Fruit fly (Drosophila melanogaster): Measurements from ENCODE around the gene PVRAP.

PVRAP gene

DNA sequence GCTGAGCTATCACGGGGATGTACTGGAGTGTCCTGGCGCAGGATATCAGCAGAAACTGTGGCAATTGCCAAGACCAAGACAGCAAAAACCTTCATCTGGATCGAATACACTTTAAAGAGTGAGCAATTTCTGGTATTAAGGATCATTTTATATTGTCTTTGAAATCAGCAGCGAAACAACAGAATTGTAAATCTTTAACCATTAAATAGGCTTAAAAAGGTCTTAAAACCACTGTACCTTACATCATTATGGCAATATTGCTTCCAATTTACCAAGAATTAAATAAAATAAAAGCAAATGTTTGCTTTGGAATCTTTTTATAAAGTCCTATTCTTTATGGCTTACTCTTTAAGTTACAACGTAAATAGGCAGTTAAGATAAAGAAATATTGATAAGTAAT is 37.5 kb downstream of the PVRAP start, which contains the start of gene CG10477:
TSS of gene CG10477 (minus strand) at position 101 of the 400 bp plus-strand sequence.
- no peak for TF ChIP-seq CG9609 (GFP tag; optimal IDR thresholded peaks at IDR 0.05)

DNA sequence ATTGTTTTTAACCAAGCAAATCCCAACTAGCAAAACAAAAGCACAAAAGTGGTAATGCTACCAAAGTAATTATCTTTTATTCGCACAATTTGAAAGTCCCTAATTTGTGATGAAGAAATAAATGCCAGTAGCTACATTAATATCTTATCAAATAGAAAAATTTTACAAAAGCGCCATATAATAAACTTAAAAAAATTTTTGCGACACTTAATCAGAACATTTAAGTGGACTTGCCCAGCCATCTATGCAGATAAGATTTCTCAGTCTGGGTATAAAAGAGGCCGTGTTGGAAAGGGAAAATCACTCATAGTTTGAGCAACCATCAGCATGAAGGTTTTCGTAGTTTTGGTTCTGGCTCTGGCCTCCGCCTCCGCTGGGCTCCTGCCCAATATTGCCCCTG is 37.9 kb downstream of the PVRAP start, which contains the start of gene yip7:
TSS of gene yip7 (plus strand) at position 301 of the 400 bp plus-strand sequence.
- TF ChIP-seq CG4328 (GFP tag; optimal IDR thresholded peaks at IDR 0.05) (no peak), exex (tag; optimal IDR thresholded peaks at IDR 0.05) (peak; percentile 41)

DNA sequence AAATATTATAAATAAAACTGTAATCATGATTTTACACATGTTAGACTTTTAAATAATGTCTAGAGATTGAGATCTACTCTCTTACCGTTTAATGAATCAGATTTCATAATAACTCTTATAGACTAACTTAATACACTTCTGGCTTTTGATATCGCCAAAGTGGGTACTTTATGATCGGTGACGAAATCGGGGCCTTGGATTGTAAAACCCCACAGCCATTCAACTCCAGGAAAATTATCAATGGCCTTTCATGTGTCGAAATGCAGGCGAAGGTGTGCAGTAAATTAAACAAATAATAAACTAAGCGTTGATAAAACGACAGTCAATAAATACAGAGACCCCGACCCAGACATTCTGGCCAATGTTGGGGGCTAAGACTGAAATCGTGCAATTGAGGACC is 39.1 kb downstream of the PVRAP start:
- TF ChIP-seq sug (tag; optimal IDR thresholded peaks at IDR 0.05) (peak; percentile 26), D19A (tag; optimal IDR thresholded peaks at IDR 0.05) (peak; percentile 30), CG17359 (tag; optimal IDR thresholded peaks at IDR 0.05) (no peak)

DNA sequence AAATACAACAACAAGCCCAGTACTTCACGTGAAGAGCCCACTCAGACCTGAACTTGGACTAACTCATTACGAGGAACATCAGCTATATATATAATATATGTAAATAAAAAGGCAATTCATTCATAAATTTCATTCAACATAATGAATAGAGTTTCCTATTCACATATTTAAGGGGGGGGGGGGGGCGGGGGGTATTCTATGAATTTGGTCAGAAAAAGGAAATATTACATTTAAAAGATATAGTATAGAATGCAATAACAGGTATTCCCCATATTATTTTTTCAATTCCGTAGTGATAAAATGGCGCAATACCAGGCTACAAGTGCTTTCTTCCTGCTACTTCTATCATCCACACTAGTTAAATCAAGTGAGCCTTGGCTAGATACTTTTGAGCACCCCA is 39.8 kb downstream of the PVRAP start, which contains the start of gene CG6462:
TSS of gene CG6462 (plus strand) at position 301 of the 400 bp plus-strand sequence.
- TF ChIP-seq CG34422 (GFP tag; IDR thresholded peaks at IDR 0.05) (no peak), sens (GFP tag) (peak; percentile 23)

DNA sequence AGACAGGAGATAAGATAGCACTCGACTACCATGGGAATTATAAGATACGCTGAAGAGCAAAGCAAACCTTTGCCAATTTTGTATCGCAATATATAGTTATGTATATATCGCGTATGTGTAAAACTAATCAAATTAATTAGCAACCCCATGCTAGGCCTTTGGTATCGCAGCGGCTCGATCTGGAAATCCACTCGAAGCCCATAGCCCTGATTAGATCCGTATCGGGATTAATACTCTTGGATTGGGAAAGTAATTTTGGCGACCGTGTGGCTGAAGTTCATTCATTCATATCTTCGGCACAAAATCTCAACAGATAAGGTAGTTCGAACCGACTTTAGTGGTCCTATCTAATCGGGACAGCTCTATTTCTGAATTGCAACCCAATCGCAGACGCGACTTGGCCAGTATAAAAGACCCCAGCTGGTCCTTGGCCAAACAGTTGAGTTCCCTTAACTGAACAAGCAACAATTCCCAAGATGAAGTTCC is 41.8 kb downstream of the PVRAP start, which contains the start of gene Jon65Aiv:
TSS of gene Jon65Aiv (plus strand) at position 436 of the 486 bp plus-strand sequence.
- TF ChIP-seq tna (GFP tag; IDR thresholded peaks at IDR 0.05; ENCODE audit: partially characterized antibody) (no peak), z (GFP tag; IDR thresholded peaks at IDR 0.05) (no peak), Side (GFP tag; optimal IDR thresholded peaks at IDR 0.05) (no peak), lmd (GFP tag; IDR thresholded peaks at IDR 0.05) (no peak), pita (GFP tag; optimal IDR thresholded peaks at IDR 0.05) (no peak), ind (GFP tag; optimal IDR thresholded peaks at IDR 0.05) (no peak), CG18599 (GFP tag; optimal IDR thresholded peaks at IDR 0.05) (peak; percentile 8), mirr (GFP tag; optimal IDR thresholded peaks at IDR 0.05) (peak; percentile 91), ase (GFP tag; IDR thresholded peaks at IDR 0.05) (no peak), CG18011 (GFP tag; optimal IDR thresholded peaks at IDR 0.05) (no peak), Hey (tag; optimal IDR thresholded peaks at IDR 0.05) (peak; percentile 74), ci (GFP tag; IDR thresholded peaks at IDR 0.05) (no peak), gro (GFP tag; optimal IDR thresholded peaks at IDR 0.05) (peak; percentile 21), fd3F (GFP tag; optimal IDR thresholded peaks at IDR 0.05) (no peak), CG8388 (GFP tag; optimal IDR thresholded peaks at IDR 0.05) (no peak), exex (tag; optimal IDR thresholded peaks at IDR 0.05) (peak; percentile 97), grn (GFP tag; optimal IDR thresholded peaks at IDR 0.05) (peak; percentile 98), lov (optimal IDR thresholded peaks at IDR 0.05) (no peak), lov (GFP tag; IDR thresholded peaks at IDR 0.05) (no peak), CG10543 (GFP tag; optimal IDR thresholded peaks at IDR 0.05) (no peak), toy (GFP tag; IDR thresholded peaks at IDR 0.05) (no peak), CG12236 (GFP tag; optimal IDR thresholded peaks at IDR 0.05) (no peak), BEAF-32 (GFP tag; optimal IDR thresholded peaks at IDR 0.05) (no peak), CG8765 (GFP tag; IDR thresholded peaks at IDR 0.05) (no peak), amos (GFP tag; IDR thresholded peaks at IDR 0.05; ENCODE audit: partially characterized antibody) (no peak), gsb-n (tag; optimal IDR thresholded peaks at IDR 0.05) (no peak), CG2120 (GFP tag; optimal IDR thresholded peaks at IDR 0.05) (no peak), Hmx (GFP tag; optimal IDR thresholded peaks at IDR 0.05) (no peak), CG13287 (GFP tag; IDR thresholded peaks at IDR 0.05; ENCODE audit: partially characterized antibody) (no peak), abd-A (tag; optimal IDR thresholded peaks at IDR 0.05) (no peak), sima (GFP tag; optimal IDR thresholded peaks at IDR 0.05) (no peak), CG14014 (GFP tag; IDR thresholded peaks at IDR 0.05) (no peak), nerfin-2 (GFP tag; IDR thresholded peaks at IDR 0.05; ENCODE audit: partially characterized antibody) (no peak), Dip2 (GFP tag; IDR thresholded peaks at IDR 0.05) (no peak), zf30C (GFP tag; optimal IDR thresholded peaks at IDR 0.05) (no peak), Fer1 (GFP tag; optimal IDR thresholded peaks at IDR 0.05) (no peak), CG3726 (GFP tag; IDR thresholded peaks at IDR 0.05) (no peak)

Measured in whole organism, embryonic.